Worm (Caenorhabditis elegans): ENCODE results near the gene tric-1B.1.
A peak's percentile ranks its signal among the peaks of the same experiment; 100 is the strongest.

ce11 chrII:12222524-12222923, 43.5 kb downstream of the tric-1B.1 start:
- TF ChIP-seq mdl-1 (tag; optimal IDR thresholded peaks at IDR 0.05) (no peak), egl-5 (tag; optimal IDR thresholded peaks at IDR 0.05) (peak; percentile 62), lin-15B (tag; optimal IDR thresholded peaks at IDR 0.05) (peak; percentile 79), fkh-10 (GFP tag; optimal IDR thresholded peaks at IDR 0.05) (peak; percentile 35), skn-1 (tag; optimal IDR thresholded peaks at IDR 0.05) (peak; percentile 1), R02D3.7 (tag; optimal IDR thresholded peaks at IDR 0.05) (peak; percentile 60), ztf-11 (tag; optimal IDR thresholded peaks at IDR 0.05) (no peak), ama-1 (optimal IDR thresholded peaks at IDR 0.05) (peak; percentile 5), snpc-4 (tag; optimal IDR thresholded peaks at IDR 0.05) (peak; percentile 88)

Measured in whole organism, L3 larva.